Worm (Caenorhabditis elegans) whole organism, L1 larva: ENCODE measurements around the gene rpy-1.

Experiments
- aly-2 ChIP-seq: fragments of 150-350 bp; optimal IDR thresholded peaks from 2 replicates; lab custom pipeline; 2014; ENCODE audit warnings: missing biosample characterization, missing genetic modification characterization
- ama-1 ChIP-seq: fragments of 150-350 bp; optimal IDR thresholded peaks from 2 replicates; lab custom pipeline; 2014
- blmp-1 ChIP-seq: fragments of 150-350 bp; optimal IDR thresholded peaks from 2 replicates; lab custom pipeline; 2014; ENCODE audit warnings: missing biosample characterization, missing genetic modification characterization
- ceh-63 ChIP-seq: fragments of 200-800 bp; sonication (Bioruptor generic); optimal IDR thresholded peaks from 2 replicates; lab custom pipeline; 2018; ENCODE audit warnings: mild to moderate bottlenecking, missing genetic modification characterization, missing compliant biosample characterization
- ceh-8 ChIP-seq: fragments of 200-800 bp; sonication (Bioruptor generic); optimal IDR thresholded peaks from 2 replicates; lab custom pipeline; 2018; ENCODE audit warnings: mild to moderate bottlenecking, missing genetic modification characterization, moderate library complexity, missing compliant biosample characterization
- ceh-82 ChIP-seq, 3 experiments: fragments of 150-350 bp in 1 of 3; sonication (generic microtip) in 2 of 3; optimal IDR thresholded peaks; 2 replicates each; lab custom pipeline; 2014 to 2017; ENCODE audit warnings: missing biosample characterization in 3 of 3, missing genetic modification characterization in 3 of 3
- efl-3 ChIP-seq: fragments of 200-800 bp; sonication (Bioruptor generic); optimal IDR thresholded peaks from 2 replicates; lab custom pipeline; 2018; ENCODE audit warnings: mild to moderate bottlenecking, missing genetic modification characterization, missing compliant biosample characterization
- egl-13 ChIP-seq: sonication (generic microtip); optimal IDR thresholded peaks from 2 replicates; lab custom pipeline; 2016; ENCODE audit warnings: missing genotype, missing genetic modification reagents, missing genetic modification characterization, missing compliant biosample characterization
- elt-3 ChIP-seq, 6 experiments: fragments of 150-350 bp in 1 of 6; sonication (generic microtip); optimal IDR thresholded peaks; 2 replicates each; lab custom pipeline; 2017 to 2018; ENCODE audit warnings: missing biosample characterization in 6 of 6, missing genetic modification characterization in 6 of 6, inconsistent platforms in 1 of 6
- ets-5 ChIP-seq: fragments of 200-800 bp; sonication (Bioruptor generic); IDR thresholded peaks from 2 replicates; pipeline ENCODE4 v1.3.6; 2022; ENCODE audit warnings: missing genetic modification characterization, missing compliant biosample characterization
- fkh-10 ChIP-seq: sonication (generic microtip); optimal IDR thresholded peaks from 2 replicates; lab custom pipeline; 2017; ENCODE audit warnings: missing biosample characterization, missing genetic modification reagents, missing genetic modification characterization
- fkh-4 ChIP-seq: sonication (generic microtip); optimal IDR thresholded peaks from 2 replicates; lab custom pipeline; 2016; ENCODE audit warnings: missing compliant biosample characterization, missing genetic modification characterization, borderline replicate concordance
- grh-1 ChIP-seq: fragments of 200-800 bp; sonication (Bioruptor generic); IDR thresholded peaks from 2 replicates; pipeline ENCODE4 v1.3.6; 2022; ENCODE audit warnings: missing genetic modification reagents, missing genetic modification characterization, missing compliant biosample characterization
- hpl-2 ChIP-seq: fragments of 150-350 bp; optimal IDR thresholded peaks from 2 replicates; lab custom pipeline; 2014; ENCODE audit warnings: missing biosample characterization, missing genetic modification reagents, missing genetic modification characterization
- irx-1 ChIP-seq: sonication (generic microtip); optimal IDR thresholded peaks from 2 replicates; lab custom pipeline; 2016; ENCODE audit warnings: missing genetic modification characterization, missing compliant biosample characterization
- isw-1 ChIP-seq: fragments of 200-800 bp; sonication (Bioruptor generic); IDR thresholded peaks from 2 replicates; pipeline ENCODE4 v1.3.6; 2022; ENCODE audit warnings: missing genetic modification characterization, missing compliant biosample characterization
- lin-15B ChIP-seq: fragments of 150-350 bp; sonication (generic microtip); optimal IDR thresholded peaks from 3 replicates; lab custom pipeline; 2014; ENCODE audit warnings: missing biosample characterization, missing genetic modification characterization
- lin-35 ChIP-seq, 2 experiments: fragments of 150-350 bp; optimal IDR thresholded peaks; 2 replicates each; lab custom pipeline; 2014; ENCODE audit warnings: missing biosample characterization in 2 of 2, missing genetic modification characterization in 2 of 2, missing genetic modification reagents in 2 of 2
- lin-39 ChIP-seq: fragments of 150-350 bp; optimal IDR thresholded peaks from 2 replicates; lab custom pipeline; 2014; ENCODE audit warnings: missing biosample characterization, missing genetic modification reagents, missing genetic modification characterization
- lir-3 ChIP-seq: sonication (generic microtip); optimal IDR thresholded peaks from 2 replicates; lab custom pipeline; 2016; ENCODE audit warnings: mild to moderate bottlenecking, missing genetic modification characterization, moderate library complexity, missing compliant biosample characterization; ENCODE audit not compliant: poor library complexity
- lsy-2 ChIP-seq, 2 experiments: fragments of 150-350 bp; optimal IDR thresholded peaks; 2 replicates each; lab custom pipeline; 2014; ENCODE audit warnings: missing biosample characterization in 2 of 2, missing genetic modification characterization in 2 of 2
- mab-9 ChIP-seq: fragments of 200-800 bp; sonication (Bioruptor generic); IDR thresholded peaks from 2 replicates; pipeline ENCODE4 v1.3.6; 2022; ENCODE audit warnings: missing genetic modification reagents, missing genetic modification characterization, missing compliant biosample characterization
- mep-1 ChIP-seq: fragments of 150-350 bp; optimal IDR thresholded peaks from 2 replicates; lab custom pipeline; 2014; ENCODE audit warnings: missing biosample characterization, missing genetic modification characterization
- nhr-12 ChIP-seq: sonication (generic microtip); optimal IDR thresholded peaks from 2 replicates; lab custom pipeline; 2017; ENCODE audit warnings: missing biosample characterization, missing genetic modification characterization
- nhr-19 ChIP-seq: fragments of 200-800 bp; sonication (Bioruptor generic); conservative IDR thresholded peaks from 2 replicates; pipeline ENCODE4 v1.3.6; 2022; ENCODE audit warnings: missing genetic modification characterization, missing compliant biosample characterization
- nhr-237 ChIP-seq: fragments of 150-350 bp; optimal IDR thresholded peaks from 2 replicates; lab custom pipeline; 2014; ENCODE audit warnings: missing biosample characterization, missing genetic modification characterization
- nhr-28 ChIP-seq: fragments of 150-350 bp; optimal IDR thresholded peaks from 2 replicates; lab custom pipeline; 2014; ENCODE audit warnings: missing biosample characterization, missing genetic modification characterization
- nhr-76 ChIP-seq: sonication (generic microtip); optimal IDR thresholded peaks from 2 replicates; lab custom pipeline; 2017; ENCODE audit warnings: missing biosample characterization, missing genetic modification characterization
- nhr-85 ChIP-seq: sonication (generic microtip); peaks from one replicate; lab custom pipeline; 2016; ENCODE audit warnings: missing genetic modification characterization, inconsistent platforms, missing compliant biosample characterization
- pag-3 ChIP-seq: sonication (generic microtip); optimal IDR thresholded peaks from 2 replicates; lab custom pipeline; 2017; ENCODE audit warnings: missing genetic modification characterization, mild to moderate bottlenecking, missing compliant biosample characterization, antibody characterized with exemption, borderline replicate concordance; ENCODE audit not compliant: insufficient read depth
- rnt-1 ChIP-seq: sonication (generic microtip); optimal IDR thresholded peaks from 2 replicates; lab custom pipeline; 2016; ENCODE audit warnings: mild to moderate bottlenecking, missing genetic modification characterization, moderate library complexity, missing compliant biosample characterization
- skn-1 ChIP-seq: fragments of 150-350 bp; optimal IDR thresholded peaks from 2 replicates; lab custom pipeline; 2014; ENCODE audit warnings: missing biosample characterization, missing genetic modification characterization
- sptf-1 ChIP-seq: fragments of 150-350 bp; optimal IDR thresholded peaks from 2 replicates; lab custom pipeline; 2014; ENCODE audit warnings: missing biosample characterization, missing genetic modification characterization
- unc-30 ChIP-seq: sonication (generic microtip); optimal IDR thresholded peaks from 2 replicates; lab custom pipeline; 2017; ENCODE audit warnings: missing biosample characterization, missing genetic modification characterization
- unc-62 ChIP-seq: fragments of 150-350 bp; optimal IDR thresholded peaks from 2 replicates; lab custom pipeline; 2014; ENCODE audit warnings: missing biosample characterization, missing genetic modification reagents, missing genetic modification characterization
- unc-86 ChIP-seq: sonication (generic microtip); optimal IDR thresholded peaks from 2 replicates; lab custom pipeline; 2016; ENCODE audit warnings: missing genetic modification characterization, missing compliant biosample characterization
- unc-98 ChIP-seq: fragments of 200-800 bp; sonication (Bioruptor generic); IDR thresholded peaks from 2 replicates; pipeline ENCODE4 v1.3.6; 2022; ENCODE audit warnings: missing genetic modification characterization, missing compliant biosample characterization
- vab-15 ChIP-seq: sonication (generic microtip); optimal IDR thresholded peaks from 2 replicates; lab custom pipeline; 2017; ENCODE audit warnings: missing genotype, mild to moderate bottlenecking, missing genetic modification characterization, missing compliant biosample characterization
- zag-1 ChIP-seq: fragments of 150-350 bp; optimal IDR thresholded peaks from 2 replicates; lab custom pipeline; 2014; ENCODE audit warnings: missing biosample characterization, missing genetic modification characterization
- ztf-11 ChIP-seq, 2 experiments: sonication (generic microtip); optimal IDR thresholded peaks; 2 replicates each; lab custom pipeline; 2016 to 2017; ENCODE audit warnings: missing genetic modification characterization in 2 of 2, missing biosample characterization in 1 of 2, missing compliant biosample characterization in 1 of 2

The rpy-1 gene

DNA sequence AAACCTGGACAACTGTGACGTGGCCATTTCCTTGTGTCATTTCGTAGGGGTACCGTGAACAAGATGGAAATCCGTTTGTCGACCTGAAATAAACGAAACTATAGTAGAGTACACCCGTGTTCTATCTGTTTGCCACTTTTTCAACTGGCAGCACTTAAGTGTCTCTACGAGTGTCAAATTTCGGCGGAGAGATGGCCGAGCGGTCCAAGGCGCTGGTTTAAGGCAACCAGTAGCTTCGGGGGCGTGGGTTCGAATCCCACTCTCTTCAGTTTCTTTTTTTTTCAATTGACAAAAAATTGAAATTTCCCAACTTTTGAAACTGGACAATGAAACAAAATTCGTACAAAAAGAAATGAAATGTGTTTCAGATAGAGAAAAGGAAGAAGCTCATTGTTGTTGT, 16.1 kb upstream of the rpy-1 start (continued):
- TF ChIP-seq nhr-12 (tag; lab: Kevin White, UChicago): no peak
- no peak for TF ChIP-seq lin-15B (tag; lab: Kevin White, UChicago)
- TF ChIP-seq egl-13 (tag; lab: Kevin White, UChicago): no peak
- TF ChIP-seq vab-15 (tag; lab: Kevin White, UChicago): no peak
- TF ChIP-seq nhr-237 (tag; lab: Kevin White, UChicago): no peak
- TF ChIP-seq ceh-82 (tag; optimal IDR thresholded peaks at IDR 0.05; lab: Kevin White, UChicago): peak in 1 of 3 experiments; percentile 12
- no peak for TF ChIP-seq hpl-2 (GFP tag; lab: Kevin White, UChicago)
- peak; percentile 25 for TF ChIP-seq lir-3 (tag; lab: Kevin White, UChicago)
- TF ChIP-seq, all 84 proteins: peak for 23

DNA sequence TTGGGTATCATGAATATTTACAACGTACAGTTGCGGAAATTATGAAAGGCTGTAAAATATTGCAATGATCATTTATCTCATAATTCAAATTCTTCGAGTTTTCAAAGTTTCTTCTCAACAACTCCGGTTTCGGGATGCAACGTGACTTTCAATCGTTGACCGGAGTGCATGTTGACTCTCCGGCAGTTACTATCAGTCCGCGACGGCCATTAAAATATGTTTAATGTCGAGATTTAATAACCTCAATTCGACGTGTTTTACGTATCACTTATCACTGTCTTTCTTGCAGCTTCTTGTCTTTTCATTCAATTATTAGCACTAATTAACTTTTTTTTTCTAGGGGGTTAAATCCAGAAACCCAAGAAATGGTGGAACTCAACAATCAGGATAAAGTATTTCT, 12.8 kb upstream of the rpy-1 start, which contains the start of gene tsp-10:
TSS of gene tsp-10 (plus strand) at position 366 of the 400 bp plus-strand sequence.
- TF ChIP-seq nhr-85 (no peak), ceh-63 (GFP tag; lab: Kevin White, UChicago) (no peak), unc-86 (tag; lab: Kevin White, UChicago) (no peak), mep-1 (tag; lab: Kevin White, UChicago) (no peak), lsy-2 (tag; optimal IDR thresholded peaks at IDR 0.05; lab: Kevin White, UChicago) (no peak), efl-3 (GFP tag; lab: Kevin White, UChicago) (no peak), irx-1 (tag; lab: Kevin White, UChicago) (no peak), fkh-4 (tag; lab: Kevin White, UChicago) (no peak), nhr-19 (GFP tag; lab: Robert Waterston, UW) (no peak), blmp-1 (tag; lab: Kevin White, UChicago) (no peak), nhr-76 (tag; lab: Kevin White, UChicago) (no peak), aly-2 (tag; lab: Kevin White, UChicago) (no peak), zag-1 (tag; lab: Kevin White, UChicago) (no peak), lin-39 (tag; lab: Kevin White, UChicago) (no peak), nhr-12 (tag; lab: Kevin White, UChicago) (no peak), unc-30 (tag; lab: Kevin White, UChicago) (no peak), sptf-1 (tag; lab: Kevin White, UChicago) (no peak), lin-35 (GFP tag; optimal IDR thresholded peaks at IDR 0.05; lab: Kevin White, UChicago) (no peak)

ce11 chrII:6716638-6717037, 11.2 kb upstream of the rpy-1 start, which contains the start of the genes T14B4.5 and T14B4.20:
TSS of gene T14B4.5 (plus strand) at chrII:6716863.
TSS of gene T14B4.20 (plus strand) at chrII:6716901.
- no peak for TF ChIP-seq unc-98 (GFP tag; lab: Robert Waterston, UW)
- TF ChIP-seq blmp-1 (tag; lab: Kevin White, UChicago): peak; percentile 80
- TF ChIP-seq, all 84 proteins: peak for 1

DNA sequence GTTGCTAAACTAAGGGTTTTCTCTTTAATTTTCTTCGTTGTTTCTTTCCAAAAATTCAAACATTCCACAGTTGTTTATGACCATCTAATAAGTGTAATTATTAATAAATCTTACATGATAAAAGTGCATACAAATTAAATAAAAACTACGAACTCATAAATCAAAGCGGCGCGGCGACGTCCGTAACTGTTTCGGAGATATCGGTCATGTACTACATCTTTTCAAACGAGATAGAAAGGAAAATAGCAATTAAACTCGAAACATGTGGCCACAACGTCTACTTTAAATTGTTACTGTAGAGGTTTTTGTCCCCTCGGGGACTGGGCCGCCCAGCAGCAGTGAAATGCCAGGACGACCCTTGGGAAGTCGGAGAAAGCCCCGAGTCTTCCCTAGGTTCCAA, 10.4 kb upstream of the rpy-1 start:
- TF ChIP-seq blmp-1 (tag; lab: Kevin White, UChicago) (peak; percentile 86), rnt-1 (tag; lab: Kevin White, UChicago) (no peak)

DNA sequence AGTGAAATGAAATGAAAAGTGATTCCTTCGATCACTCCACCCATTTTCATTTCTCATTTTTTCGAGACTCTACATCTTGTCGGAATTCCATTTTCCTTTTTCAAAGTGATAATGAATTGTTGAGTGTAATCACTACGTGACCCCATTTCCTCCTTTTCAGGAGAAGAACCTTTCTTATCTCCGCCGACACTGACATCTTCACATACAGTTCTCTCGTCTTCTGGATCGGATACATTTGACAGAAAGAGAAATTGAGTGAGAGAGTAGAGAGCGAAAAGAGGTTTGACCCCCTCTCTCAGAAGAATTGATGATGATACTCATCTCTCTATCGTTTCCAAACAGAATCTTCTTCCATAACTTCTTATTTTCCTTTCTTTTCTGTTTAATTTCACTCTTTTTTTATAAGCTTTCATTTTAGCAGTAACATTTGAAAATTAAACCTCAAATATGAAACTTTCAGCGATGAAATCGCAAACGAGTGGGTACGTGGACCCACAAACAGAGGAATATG, 8.4 kb upstream of the rpy-1 start, which contains the start of gene dpy-2:
TSS of gene dpy-2 (plus strand) at position 461 of the 511 bp plus-strand sequence.
- TF ChIP-seq ama-1: no peak
- no peak for TF ChIP-seq fkh-10 (GFP tag; lab: Kevin White, UChicago)
- peak in 1 of 6 experiments; percentile 11 for TF ChIP-seq elt-3 (tag; optimal IDR thresholded peaks at IDR 0.05; lab: Kevin White, UChicago)
- TF ChIP-seq blmp-1 (tag; lab: Kevin White, UChicago): peak; percentile 99
- no peak for TF ChIP-seq zag-1 (tag; lab: Kevin White, UChicago)
- no peak for TF ChIP-seq ets-5 (GFP tag; lab: Robert Waterston, UW)
- no peak for TF ChIP-seq unc-62
- TF ChIP-seq grh-1 (GFP tag; lab: Robert Waterston, UW): no peak
- no peak for TF ChIP-seq isw-1 (GFP tag; lab: Robert Waterston, UW)
- no peak for TF ChIP-seq pag-3 (tag; lab: Kevin White, UChicago)
- no peak for TF ChIP-seq mep-1 (tag; lab: Kevin White, UChicago)
- no peak for TF ChIP-seq skn-1
- TF ChIP-seq ceh-8 (GFP tag; lab: Kevin White, UChicago): no peak
- no peak for TF ChIP-seq nhr-28 (tag; lab: Kevin White, UChicago)
- no peak for TF ChIP-seq lin-15B (tag; lab: Kevin White, UChicago)
- TF ChIP-seq mab-9 (GFP tag; lab: Robert Waterston, UW): no peak
- no peak for TF ChIP-seq ztf-11 (tag; optimal IDR thresholded peaks at IDR 0.05; lab: Kevin White, UChicago)
